Worm (Caenorhabditis elegans): ENCODE measurements around the gene pig-1.

DNA sequence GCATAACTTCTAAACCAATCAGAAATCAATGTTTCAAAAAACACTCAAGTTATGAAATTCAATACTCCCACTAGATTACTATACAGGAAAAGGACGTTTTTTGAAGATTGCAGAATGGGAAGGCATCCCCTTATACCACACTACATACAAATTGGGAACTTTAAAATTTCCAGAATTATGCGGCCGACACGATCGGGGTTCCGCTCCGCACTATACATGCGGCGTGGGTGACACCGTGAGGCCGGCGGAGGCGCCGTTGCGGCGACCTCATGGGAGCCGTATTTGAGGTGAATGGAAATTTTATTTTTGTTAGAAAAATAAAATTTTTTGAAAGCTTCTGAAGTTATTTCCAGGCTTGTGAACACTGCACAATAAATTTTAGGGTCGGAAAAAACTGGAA is 51.0 kb downstream of the pig-1 start:
- TF ChIP-seq ceh-34 (tag; optimal IDR thresholded peaks at IDR 0.05) (no peak), unc-55 (GFP tag; optimal IDR thresholded peaks at IDR 0.05) (no peak), sox-2 (GFP tag; IDR thresholded peaks at IDR 0.05) (no peak), elt-4 (tag; optimal IDR thresholded peaks at IDR 0.05) (no peak), ama-1 (optimal IDR thresholded peaks at IDR 0.05) (no peak), fkh-10 (GFP tag; optimal IDR thresholded peaks at IDR 0.05) (no peak), sdc-2 (tag; optimal IDR thresholded peaks at IDR 0.05) (no peak), nfya-1 (tag; optimal IDR thresholded peaks at IDR 0.05) (no peak)

Data from whole organism, late embryonic.